Fruit fly (Drosophila melanogaster) whole organism: Measurements from ENCODE around the gene Flo2.

ENCODE experiments used
- CG8478 ChIP-seq: fragments of >200 bp; optimal IDR thresholded peaks from 2 replicates; lab custom pipeline; 2018; ENCODE audit warnings: inconsistent platforms
- Dll ChIP-seq: fragments of >200 bp; optimal IDR thresholded peaks from 2 replicates; lab custom pipeline; 2017
- EcR ChIP-seq, 2 experiments: fragments of >200 bp; optimal IDR thresholded peaks; 2 replicates each; lab custom pipeline; 2017; ENCODE audit warnings: missing biosample characterization in 2 of 2, missing genetic modification characterization in 2 of 2, missing genetic modification reagents in 2 of 2
- pan ChIP-seq: fragments of >200 bp; optimal IDR thresholded peaks from 2 replicates; lab custom pipeline; 2017
- psq ChIP-seq: fragments of >200 bp; optimal IDR thresholded peaks from 2 replicates; lab custom pipeline; 2017
- usp ChIP-seq: fragments of >200 bp; optimal IDR thresholded peaks from 2 replicates; lab custom pipeline; 2017; ENCODE audit warnings: missing biosample characterization, missing genetic modification characterization, mixed read lengths

Flo2 gene

DNA sequence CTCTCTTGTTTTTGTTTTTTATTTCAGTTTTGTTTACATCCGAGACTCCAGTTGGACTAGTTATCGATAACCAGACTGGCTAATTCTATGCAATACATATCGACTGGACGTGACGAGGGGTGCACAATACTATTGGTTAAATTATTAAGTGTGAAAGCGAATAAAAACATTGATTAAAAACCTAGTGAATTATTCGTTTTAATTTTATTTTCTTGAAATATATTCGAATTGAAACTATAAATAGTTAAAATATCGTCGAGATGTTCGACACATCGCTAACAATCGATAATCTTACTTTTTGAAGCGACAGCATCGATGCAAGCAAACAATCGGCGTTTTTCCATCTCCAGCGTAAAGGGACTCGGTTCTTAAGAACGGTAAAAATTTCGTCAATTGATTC lies at the start of gene Flo2, which contains the start of gene CG32590:
Flo2 (plus strand) TSS at position 330 of the 400 bp plus-strand sequence.
CG32590 (minus strand) TSS at position 60 of the 400 bp plus-strand sequence.
- no peak for TF ChIP-seq usp (GFP tag; lab: Kevin White, UChicago)

DNA sequence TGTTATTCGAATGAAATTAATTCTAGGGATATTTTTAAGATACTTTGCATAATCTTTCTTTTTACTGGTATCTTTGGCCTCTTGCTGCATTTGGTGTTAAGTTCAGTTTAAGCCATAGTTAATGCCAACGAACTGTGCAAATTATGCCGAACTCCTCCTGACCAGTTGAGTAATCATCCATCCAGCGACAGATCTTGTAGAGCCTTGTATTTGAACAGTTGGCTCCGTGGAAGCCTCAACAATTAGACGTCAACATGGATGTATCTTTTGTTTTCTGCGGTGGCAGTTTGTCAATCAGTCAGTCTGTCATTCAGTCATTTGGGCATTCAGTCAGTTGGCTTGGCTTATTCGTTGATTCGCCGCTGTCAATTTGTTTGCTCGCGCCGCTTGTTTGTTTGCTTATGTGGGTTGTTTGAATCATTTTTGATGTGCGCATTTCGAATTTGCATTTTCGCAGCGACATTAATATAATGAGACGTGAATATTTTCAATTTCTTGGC lies 36.5 kb upstream of the Flo2 start:
- no peak for TF ChIP-seq pan
- TF ChIP-seq Dll (lab: Kevin White, UChicago): no peak
- no peak for TF ChIP-seq psq
- TF ChIP-seq CG8478: no peak
- TF ChIP-seq EcR (GFP tag; optimal IDR thresholded peaks at IDR 0.05; lab: Kevin White, UChicago): no peak
- TF ChIP-seq usp (GFP tag; lab: Kevin White, UChicago): no peak

DNA sequence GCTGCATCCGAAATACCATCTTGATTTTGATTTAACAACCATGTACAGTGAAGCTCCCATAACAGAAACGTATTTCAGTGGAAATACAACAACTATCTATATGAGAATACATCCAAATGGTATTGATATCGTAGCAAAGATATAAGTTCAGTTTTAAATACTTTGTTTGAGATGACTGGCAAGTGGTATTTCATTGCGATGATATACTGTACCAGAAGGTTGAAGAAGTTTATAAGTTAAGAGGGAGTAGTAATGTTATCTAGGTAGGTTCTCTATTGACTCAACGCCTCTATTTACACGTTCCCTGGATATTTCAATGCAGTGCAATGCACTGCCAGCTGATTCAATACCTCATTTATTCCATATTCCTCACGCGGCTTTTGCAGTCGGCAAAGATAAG lies 33.5 kb upstream of the Flo2 start:
- TF ChIP-seq CG8478 (no peak), pan (no peak)

DNA sequence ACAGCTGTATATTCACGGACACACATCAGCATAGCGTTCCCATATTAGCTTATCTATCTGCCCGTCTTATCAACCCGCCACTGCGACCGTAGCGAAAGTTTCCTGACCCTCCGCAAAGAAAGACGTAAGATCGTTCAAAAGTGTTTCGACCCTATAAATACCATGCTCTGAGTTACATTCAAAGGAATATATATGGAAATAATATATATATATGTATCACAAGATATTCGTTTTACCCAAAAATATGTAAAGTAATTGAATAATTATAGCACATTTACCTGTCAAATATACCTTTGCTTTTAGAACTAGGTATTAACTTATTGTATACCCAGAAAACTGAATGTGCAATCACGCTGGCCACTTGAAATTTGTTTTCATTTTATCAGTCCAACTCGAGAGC lies 28.7 kb upstream of the Flo2 start:
- TF ChIP-seq pan: no peak
- TF ChIP-seq psq: no peak
- TF ChIP-seq usp (GFP tag; lab: Kevin White, UChicago): no peak
- TF ChIP-seq Dll (lab: Kevin White, UChicago): no peak
- TF ChIP-seq CG8478: no peak
- no peak for TF ChIP-seq EcR (GFP tag; optimal IDR thresholded peaks at IDR 0.05; lab: Kevin White, UChicago)

DNA sequence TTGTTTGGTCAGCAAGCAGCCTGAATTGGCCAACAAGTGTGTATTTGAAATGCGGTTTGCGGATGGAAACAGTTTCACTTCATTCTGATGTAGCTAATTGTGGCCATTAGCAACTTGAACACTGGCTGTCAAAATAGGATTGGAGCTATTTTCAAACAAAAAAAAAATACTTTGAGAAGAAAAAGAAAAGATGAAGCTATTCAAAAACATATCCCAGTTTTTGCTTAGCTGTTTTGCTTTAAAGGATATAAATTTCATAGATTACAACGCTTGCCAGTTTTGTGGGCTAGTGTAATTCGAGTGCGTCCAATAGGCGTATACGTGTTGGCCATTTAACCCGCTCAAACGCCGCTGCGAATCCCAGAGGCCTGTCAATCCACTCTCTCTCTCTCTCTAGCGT lies 26.9 kb upstream of the Flo2 start:
- TF ChIP-seq usp (GFP tag; lab: Kevin White, UChicago): no peak

DNA sequence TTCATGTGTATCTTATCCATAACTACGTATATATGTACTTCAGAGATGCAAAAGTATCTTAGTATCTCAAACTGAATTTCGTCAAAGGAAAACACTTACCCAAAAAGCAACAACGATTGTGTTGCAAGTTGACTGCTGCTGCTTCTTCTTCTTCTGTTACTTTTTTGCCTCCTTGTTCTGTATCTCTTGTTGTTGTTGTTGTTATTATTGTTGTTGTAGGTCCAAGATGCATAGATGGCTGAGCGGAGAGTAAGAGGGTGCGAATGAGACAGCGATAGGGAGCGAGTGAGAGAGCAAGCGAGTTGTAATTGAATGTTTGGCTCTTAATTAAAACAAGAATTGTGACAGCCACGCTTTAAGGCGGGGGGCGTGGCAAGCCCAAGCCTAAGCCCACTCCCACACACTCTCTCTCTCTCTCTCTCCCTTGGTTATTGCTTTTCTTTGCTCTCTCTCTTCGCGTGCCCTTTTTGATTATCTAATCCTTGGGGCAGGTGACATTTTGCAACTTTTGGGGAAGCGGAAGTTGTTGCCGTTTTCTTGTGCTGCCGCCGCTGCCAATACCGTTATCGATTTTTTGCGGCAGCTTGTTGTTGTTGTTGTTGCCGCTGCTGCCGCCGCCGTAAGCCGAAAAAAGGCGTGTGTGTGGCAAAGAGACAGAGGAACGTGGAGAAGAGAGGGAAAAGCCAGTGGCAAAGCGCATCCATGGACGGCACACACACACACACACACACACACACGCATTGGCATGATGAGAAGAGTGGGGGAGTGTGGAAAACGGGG lies 14.3 kb upstream of the Flo2 start:
- TF ChIP-seq usp (GFP tag; lab: Kevin White, UChicago) (no peak), CG8478 (no peak), EcR (GFP tag; optimal IDR thresholded peaks at IDR 0.05; lab: Kevin White, UChicago) (no peak), psq (no peak), pan (no peak), Dll (lab: Kevin White, UChicago) (no peak)

DNA sequence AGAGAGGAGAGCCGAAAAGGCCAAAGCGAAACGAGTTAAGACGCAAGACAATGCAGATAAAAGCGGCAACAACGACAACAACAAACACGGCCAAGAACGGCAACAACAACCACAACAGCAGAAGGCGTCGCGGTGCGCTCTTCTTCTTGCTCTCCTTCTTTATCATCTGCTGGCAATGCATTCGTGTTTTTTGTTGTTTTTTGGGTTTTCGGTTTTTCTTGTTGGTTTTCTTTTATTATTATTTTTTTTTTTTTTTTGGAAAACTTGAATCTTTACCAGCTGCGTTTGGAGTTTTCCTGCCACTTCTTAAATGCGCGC lies 13.7 kb upstream of the Flo2 start:
- TF ChIP-seq usp (GFP tag; lab: Kevin White, UChicago): no peak
- no peak for TF ChIP-seq Dll (lab: Kevin White, UChicago)
- no peak for TF ChIP-seq CG8478
- TF ChIP-seq psq: no peak
- no peak for TF ChIP-seq EcR (GFP tag; optimal IDR thresholded peaks at IDR 0.05; lab: Kevin White, UChicago)
- TF ChIP-seq pan: no peak

DNA sequence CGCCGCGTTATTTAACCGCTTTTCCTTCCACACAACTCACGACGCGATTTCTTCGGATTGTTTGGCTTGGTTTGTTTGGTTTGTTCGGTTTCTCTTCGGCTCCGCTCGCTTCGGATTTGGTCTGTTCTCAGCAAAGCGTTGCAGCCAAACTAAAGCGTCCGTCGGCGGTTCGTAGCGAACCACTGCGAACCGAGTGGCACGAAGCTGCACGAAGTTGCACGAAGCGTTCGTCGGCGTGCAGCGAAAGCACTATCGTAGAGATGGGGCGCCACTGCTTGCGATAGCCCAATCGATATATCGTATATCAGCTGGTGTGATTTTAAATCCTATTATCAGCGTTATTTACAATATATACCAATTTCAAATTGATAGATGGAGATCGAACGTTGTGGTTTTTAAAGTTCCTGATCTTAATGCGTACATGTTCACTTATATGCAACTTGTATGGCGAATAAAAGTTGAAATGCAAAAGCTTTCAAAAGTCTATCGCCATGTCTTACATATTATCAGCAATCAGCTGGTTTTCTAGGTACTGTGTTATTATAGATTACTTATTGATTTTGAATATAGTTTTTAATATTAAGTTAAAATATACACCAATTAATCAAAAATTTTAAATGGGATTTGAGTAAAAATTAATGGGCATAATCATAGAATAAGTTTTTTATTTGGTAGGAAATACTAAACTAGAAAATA lies 13.1 kb upstream of the Flo2 start, which contains the start of gene rut:
rut (minus strand) TSS at position 152 of the 696 bp plus-strand sequence.
- no peak for TF ChIP-seq psq
- no peak for TF ChIP-seq CG8478
- no peak for TF ChIP-seq EcR (GFP tag; optimal IDR thresholded peaks at IDR 0.05; lab: Kevin White, UChicago)
- no peak for TF ChIP-seq pan
- TF ChIP-seq Dll (lab: Kevin White, UChicago): no peak
- TF ChIP-seq usp (GFP tag; lab: Kevin White, UChicago): no peak

DNA sequence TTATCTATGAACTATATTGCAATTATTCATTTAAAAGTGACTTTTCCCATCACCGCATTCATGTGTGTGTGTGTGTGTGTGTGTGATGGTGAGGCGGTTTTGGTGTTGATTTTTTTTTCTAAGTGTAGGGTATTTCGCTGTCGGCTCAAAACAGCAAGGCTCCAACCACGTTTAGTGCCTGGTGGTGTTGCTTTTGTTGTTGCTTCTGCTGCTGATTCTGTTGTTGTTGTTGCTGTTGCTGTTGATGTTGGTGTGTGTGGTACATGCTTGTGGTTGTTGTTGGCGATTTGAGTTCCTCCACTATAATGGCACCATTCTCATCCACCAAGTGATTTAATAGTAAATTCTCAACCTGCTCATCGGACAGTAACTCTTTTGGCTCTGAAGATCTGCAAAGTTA lies 11.5 kb upstream of the Flo2 start:
- TF ChIP-seq psq: no peak
- no peak for TF ChIP-seq CG8478
- TF ChIP-seq Dll (lab: Kevin White, UChicago): no peak
- TF ChIP-seq EcR (GFP tag; optimal IDR thresholded peaks at IDR 0.05; lab: Kevin White, UChicago): no peak
- TF ChIP-seq pan: no peak
- TF ChIP-seq usp (GFP tag; lab: Kevin White, UChicago): no peak

DNA sequence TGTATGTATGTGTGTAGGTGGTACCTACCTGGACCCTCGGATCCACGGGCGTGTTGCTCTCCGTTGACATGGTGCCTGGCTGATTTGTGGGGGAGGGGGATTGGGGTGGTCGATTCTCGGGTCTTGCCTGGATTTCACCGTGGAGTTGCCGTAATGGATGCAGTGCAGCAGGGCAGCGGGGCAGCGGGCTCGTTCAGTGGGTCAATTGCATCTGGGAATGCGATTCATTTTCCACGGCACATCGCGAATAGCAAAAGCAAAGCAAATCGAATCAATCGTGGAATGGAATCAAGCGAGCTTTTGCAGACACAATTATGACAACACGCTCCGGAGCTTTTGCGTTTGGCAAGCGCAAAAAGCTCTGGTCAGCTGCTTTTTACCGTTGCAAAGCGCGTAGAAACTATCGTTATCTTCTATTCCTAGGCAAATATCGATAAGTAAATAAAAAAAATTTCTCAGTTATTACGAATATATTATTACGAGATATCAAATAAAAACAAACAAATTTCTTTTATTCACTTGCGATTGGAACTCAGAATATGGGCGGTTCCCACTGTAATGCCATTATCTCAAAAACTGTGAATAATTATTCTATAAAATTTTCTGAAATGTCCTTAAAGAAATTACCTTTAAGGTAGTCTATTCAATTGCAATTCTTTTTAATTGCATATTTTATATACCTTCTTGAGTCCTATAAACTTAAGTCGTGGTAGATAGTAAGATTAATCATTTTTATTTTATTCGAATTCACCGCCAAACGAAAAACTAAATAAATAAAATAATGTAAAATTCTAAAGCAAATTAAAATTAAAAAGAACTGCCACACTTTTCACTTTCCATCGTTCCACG lies 7.2 kb upstream of the Flo2 start, which contains the start of gene CG14408:
CG14408 (minus strand) TSS at position 321 of the 849 bp plus-strand sequence.
- TF ChIP-seq psq (no peak), Dll (lab: Kevin White, UChicago) (no peak), pan (no peak), EcR (GFP tag; optimal IDR thresholded peaks at IDR 0.05; lab: Kevin White, UChicago) (no peak), CG8478 (no peak), usp (GFP tag; lab: Kevin White, UChicago) (no peak)

DNA sequence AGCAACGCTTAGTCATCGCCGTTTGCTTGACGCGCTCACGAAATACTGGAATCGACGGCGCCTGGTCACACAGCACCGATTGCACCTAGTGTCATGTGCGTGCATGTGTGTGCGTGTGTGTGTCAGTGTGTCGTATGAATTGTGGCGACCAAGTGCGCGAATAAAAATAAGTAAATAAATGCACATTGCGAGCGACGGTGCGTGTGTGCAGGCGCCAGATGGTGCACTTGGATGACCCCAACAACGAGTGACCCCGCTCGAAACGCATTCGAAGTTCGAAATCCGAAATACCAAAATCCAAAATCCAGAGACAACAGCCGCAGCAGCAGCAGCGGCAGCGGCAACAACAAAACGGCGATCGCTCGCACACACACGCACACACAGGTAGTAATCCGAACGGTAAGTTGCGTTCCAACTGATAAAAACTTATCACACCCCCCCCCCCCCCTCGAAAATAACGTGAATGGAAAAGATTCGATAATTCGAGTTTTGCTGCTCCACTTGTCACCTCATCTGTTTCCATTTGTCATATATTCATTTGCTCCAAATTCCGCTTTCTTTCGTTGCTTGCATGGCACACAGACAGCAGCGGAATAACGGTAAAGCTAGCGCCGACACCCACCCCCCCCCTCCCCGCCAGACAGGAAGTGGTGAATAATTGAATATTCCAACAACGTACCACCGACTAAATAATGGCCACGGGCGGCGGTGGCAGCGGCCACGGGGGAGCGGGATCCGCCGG lies 6.4 kb upstream of the Flo2 start, which contains the start of gene CG14411:
CG14411 (plus strand) TSS at position 86 of the 742 bp plus-strand sequence.
- TF ChIP-seq psq: no peak
- no peak for TF ChIP-seq CG8478
- TF ChIP-seq usp (GFP tag; lab: Kevin White, UChicago): no peak
- TF ChIP-seq EcR (GFP tag; optimal IDR thresholded peaks at IDR 0.05; lab: Kevin White, UChicago): no peak
- TF ChIP-seq Dll (lab: Kevin White, UChicago): no peak
- TF ChIP-seq pan: no peak

DNA sequence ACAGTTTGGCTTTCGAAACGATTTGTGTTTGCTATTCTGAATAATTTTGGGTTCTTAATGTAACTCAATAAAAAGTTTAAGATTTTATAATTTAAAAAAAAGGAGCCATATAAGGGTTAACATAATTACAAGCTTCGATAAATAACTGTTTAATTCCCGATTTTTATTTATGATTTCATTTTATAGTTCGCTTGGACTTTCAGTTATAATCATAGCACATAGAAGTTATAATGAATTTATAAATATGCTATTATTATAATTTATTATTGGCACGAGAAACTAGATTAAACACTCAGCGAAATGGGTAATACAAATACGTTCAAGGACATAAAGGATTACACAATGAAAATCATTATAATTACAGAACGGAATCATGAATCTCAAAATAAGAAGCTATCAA lies 2.8 kb upstream of the Flo2 start, which contains the start of gene CG14410:
CG14410 (plus strand) TSS at position 301 of the 400 bp plus-strand sequence.
- no peak for TF ChIP-seq pan
- TF ChIP-seq usp (GFP tag; lab: Kevin White, UChicago): no peak
- TF ChIP-seq Dll (lab: Kevin White, UChicago): no peak
- TF ChIP-seq EcR (GFP tag; optimal IDR thresholded peaks at IDR 0.05; lab: Kevin White, UChicago): no peak
- TF ChIP-seq CG8478: no peak
- TF ChIP-seq psq: no peak
